Fruit fly (Drosophila melanogaster) Kc167 (cell line): ENCODE data around the gene Tailor.

ENCODE experiments used
- Myc ChIP-seq: fragments of >200 bp; optimal IDR thresholded peaks from 2 replicates; lab custom pipeline; 2017; ENCODE audit warnings: missing external identifiers
- Sin3A ChIP-seq: fragments of >200 bp; optimal IDR thresholded peaks from 2 replicates; lab custom pipeline; 2018; ENCODE audit warnings: missing external identifiers
- h ChIP-seq: fragments of >200 bp; optimal IDR thresholded peaks from 3 replicates; lab custom pipeline; 2018; ENCODE audit warnings: missing external identifiers
- insv ChIP-seq: fragments of >200 bp; optimal IDR thresholded peaks from 3 replicates; lab custom pipeline; 2018; ENCODE audit warnings: missing external identifiers
- psq ChIP-seq: fragments of >200 bp; optimal IDR thresholded peaks from 2 replicates; lab custom pipeline; 2017; ENCODE audit warnings: missing external identifiers
- ttk ChIP-seq: sonication (Bioruptor generic); optimal IDR thresholded peaks from 2 replicates; lab custom pipeline; 2017; ENCODE audit warnings: missing external identifiers

Gene Tailor

dm6 chr3R:7116511-7116910, 30.6 kb upstream of the Tailor start:
- no peak for TF ChIP-seq insv
- TF ChIP-seq Sin3A (lab: Kevin White, UChicago) = no peak
- TF ChIP-seq ttk = no peak
- no peak for TF ChIP-seq psq (lab: Kevin White, UChicago)
- no peak for TF ChIP-seq Myc (lab: Kevin White, UChicago)
- TF ChIP-seq h (lab: Kevin White, UChicago) = no peak

- TF ChIP-seq Myc (lab: Kevin White, UChicago) = no peak
- no peak for TF ChIP-seq Sin3A (lab: Kevin White, UChicago)
- TF ChIP-seq insv = no peak
- no peak for TF ChIP-seq ttk
- TF ChIP-seq h (lab: Kevin White, UChicago) = no peak
- TF ChIP-seq psq (lab: Kevin White, UChicago) = no peak
Observed at dm6 chr3R:7112977-7113376, 27.1 kb upstream of the Tailor start.

DNA sequence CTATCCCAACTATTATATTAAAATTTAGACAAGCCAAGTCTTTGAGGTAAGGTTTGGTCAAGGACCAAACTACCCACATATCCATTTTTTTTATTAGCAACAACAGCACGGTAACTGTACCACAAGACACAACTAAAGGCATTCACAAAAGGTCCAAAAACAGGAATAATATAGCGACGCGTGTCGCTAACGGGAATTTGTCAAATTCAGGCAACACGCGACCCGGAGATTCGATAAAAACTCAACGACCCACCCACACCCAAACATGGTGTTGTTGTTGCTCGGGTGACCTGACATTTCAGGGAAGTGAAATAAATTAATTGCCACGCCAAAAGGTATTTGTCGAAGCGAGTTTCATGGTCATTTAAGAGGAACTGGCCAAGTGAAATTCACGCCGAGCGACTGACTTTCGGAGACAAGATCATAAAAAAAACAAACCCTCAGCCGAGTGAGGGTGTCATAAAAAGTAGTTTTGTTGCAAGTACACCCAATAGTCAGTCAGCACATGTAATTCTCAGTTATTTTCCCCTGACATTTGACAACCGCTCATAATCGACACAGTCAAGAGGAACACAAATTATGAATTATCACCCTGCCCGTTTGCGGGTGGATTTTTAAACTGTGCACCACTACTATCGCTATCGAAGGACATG, 25.4 kb upstream of the Tailor start:
- TF ChIP-seq ttk (no peak), psq (lab: Kevin White, UChicago) (no peak), h (lab: Kevin White, UChicago) (no peak), insv (no peak), Myc (lab: Kevin White, UChicago) (no peak)

dm6 chr3R:7109760-7110303, 23.9 kb upstream of the Tailor start:
- TF ChIP-seq psq (lab: Kevin White, UChicago) (no peak), insv (no peak), Sin3A (lab: Kevin White, UChicago) (no peak), h (lab: Kevin White, UChicago) (no peak)

DNA sequence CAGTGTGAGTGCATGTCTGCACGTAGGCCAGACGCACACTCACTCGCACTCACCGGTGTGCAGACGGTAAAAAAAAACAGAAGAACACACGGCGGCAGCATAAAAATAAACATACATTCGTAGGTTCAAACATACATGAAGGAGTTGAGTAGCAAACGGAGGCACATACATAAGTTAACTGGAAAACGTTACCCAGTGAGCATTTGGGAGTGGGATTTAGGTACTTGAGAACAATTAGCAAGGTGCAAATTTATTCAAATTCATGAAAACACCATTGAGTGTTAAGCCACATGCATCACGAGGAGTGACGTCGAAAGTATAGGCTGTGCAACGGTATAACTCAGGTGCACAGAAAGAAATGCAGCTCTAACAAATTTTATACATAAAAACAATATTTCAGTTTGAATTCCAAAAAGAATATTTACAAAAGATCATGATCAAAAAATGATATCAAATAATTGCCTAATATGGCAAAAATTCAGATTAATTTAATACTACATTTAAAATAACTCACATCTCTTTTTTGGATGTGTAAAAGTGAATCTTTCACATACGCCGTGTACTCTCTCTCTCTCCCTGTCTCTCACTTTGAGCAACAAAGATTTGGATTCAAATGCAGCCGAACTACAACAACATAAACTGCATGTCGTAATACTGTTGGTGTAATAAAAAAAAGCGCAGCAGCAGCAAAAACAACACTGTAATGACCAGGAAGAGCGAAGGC, 22.9 kb upstream of the Tailor start:
- no peak for TF ChIP-seq insv
- TF ChIP-seq Sin3A (lab: Kevin White, UChicago) = no peak
- TF ChIP-seq Myc (lab: Kevin White, UChicago) = no peak
- TF ChIP-seq h (lab: Kevin White, UChicago) = no peak
- no peak for TF ChIP-seq psq (lab: Kevin White, UChicago)
- TF ChIP-seq ttk = no peak

dm6 chr3R:7107713-7108588, 22.1 kb upstream of the Tailor start:
- TF ChIP-seq insv (no peak), ttk (no peak), h (lab: Kevin White, UChicago) (no peak), Myc (lab: Kevin White, UChicago) (no peak), psq (lab: Kevin White, UChicago) (no peak), Sin3A (lab: Kevin White, UChicago) (no peak)

dm6 chr3R:7105503-7106164, 19.8 kb upstream of the Tailor start:
- no peak for TF ChIP-seq Sin3A (lab: Kevin White, UChicago)

dm6 chr3R:7104308-7104707, 18.4 kb upstream of the Tailor start:
- no peak for TF ChIP-seq psq (lab: Kevin White, UChicago)
- TF ChIP-seq ttk = no peak
- TF ChIP-seq Sin3A (lab: Kevin White, UChicago) = no peak
- no peak for TF ChIP-seq Myc (lab: Kevin White, UChicago)
- TF ChIP-seq h (lab: Kevin White, UChicago) = no peak
- TF ChIP-seq insv = no peak

DNA sequence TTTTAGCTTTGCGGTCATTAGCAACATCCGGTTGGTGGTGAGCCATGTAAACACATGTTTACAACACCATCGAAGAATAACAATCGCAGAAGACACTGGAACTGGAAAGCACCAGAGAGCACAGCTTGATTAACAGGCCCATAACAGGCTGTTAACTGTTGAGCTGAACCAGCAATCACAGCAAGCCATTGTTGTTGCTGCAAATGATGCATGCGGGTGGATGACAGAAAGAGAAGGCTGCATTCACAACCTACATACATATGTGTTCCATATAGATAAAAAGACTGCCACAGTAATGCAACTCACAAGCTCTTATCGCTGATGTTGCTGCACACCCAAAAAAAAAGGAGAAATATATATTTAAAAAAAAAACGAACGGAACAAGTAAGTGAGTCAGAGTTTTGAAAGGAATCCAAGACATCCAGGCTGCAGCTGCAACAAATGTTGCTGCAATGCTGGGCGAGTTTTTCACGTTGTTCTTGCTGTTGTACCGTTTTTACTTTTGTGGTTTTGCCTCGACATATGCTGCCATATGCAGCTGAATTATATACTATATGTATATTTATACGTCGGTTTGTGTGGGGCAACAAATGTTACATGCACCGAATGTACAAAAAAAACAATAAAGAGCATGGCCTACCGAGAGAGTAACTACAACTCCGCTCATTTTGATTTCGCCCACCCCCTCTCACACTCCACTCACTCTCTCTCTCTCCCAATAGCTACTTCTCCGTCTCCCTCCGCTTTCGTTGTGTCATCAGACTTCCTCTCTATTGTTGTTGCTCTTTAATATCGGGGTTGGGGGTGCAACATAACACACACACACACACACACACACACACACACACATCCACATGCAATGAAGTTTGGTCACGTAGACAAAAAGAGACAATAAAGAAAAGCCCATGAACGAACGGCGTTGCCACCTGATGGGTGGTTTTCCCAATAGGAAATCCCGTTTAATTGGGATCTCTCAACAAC, 17.3 kb upstream of the Tailor start:
- TF ChIP-seq Myc (lab: Kevin White, UChicago) (no peak), insv (no peak), h (lab: Kevin White, UChicago) (no peak), Sin3A (lab: Kevin White, UChicago) (no peak), psq (lab: Kevin White, UChicago) (no peak), ttk (no peak)

- TF ChIP-seq psq (lab: Kevin White, UChicago) (no peak), Myc (lab: Kevin White, UChicago) (no peak), insv (no peak), ttk (no peak), Sin3A (lab: Kevin White, UChicago) (no peak), h (lab: Kevin White, UChicago) (no peak)
Observed at dm6 chr3R:7094368-7094767, 8.5 kb upstream of the Tailor start.
